Worm (Caenorhabditis elegans): ENCODE results near the gene pro-1.

DNA sequence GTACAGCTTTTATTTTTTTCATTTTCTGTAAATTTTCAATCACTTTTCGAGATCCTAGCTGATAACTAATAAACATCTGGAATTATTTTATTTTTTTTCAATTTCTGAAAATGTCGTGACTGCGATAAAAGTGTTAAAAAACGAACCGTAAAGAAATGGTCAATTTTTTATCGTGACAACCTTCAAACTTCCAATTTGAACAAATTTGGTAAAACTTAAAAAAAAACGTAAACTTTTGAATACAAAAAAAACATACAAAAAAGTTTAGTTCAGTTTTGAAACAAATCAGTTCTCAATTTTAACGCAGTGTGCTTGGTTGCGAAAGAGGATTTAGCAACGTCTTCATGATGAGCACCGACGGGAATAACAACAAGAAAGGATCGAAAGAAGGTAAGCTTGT lies 30.2 kb upstream of the pro-1 start, which contains the start of gene C06A1.3:
- TF ChIP-seq nhr-11 (tag; optimal IDR thresholded peaks at IDR 0.05) = no peak
- TF ChIP-seq C08G9.2 (tag; optimal IDR thresholded peaks at IDR 0.05) = no peak
- TF ChIP-seq ama-1 (optimal IDR thresholded peaks at IDR 0.05) = no peak
- TF ChIP-seq npax-4 (tag; optimal IDR thresholded peaks at IDR 0.05) = no peak
- TF ChIP-seq pqm-1 (tag; optimal IDR thresholded peaks at IDR 0.05) = no peak
- TF ChIP-seq elt-2 (tag; optimal IDR thresholded peaks at IDR 0.05) = no peak
- TF ChIP-seq ceh-14 (tag; optimal IDR thresholded peaks at IDR 0.05) = no peak
- no peak for TF ChIP-seq ceh-9 (tag; optimal IDR thresholded peaks at IDR 0.05)
- no peak for TF ChIP-seq ceh-6 (GFP tag; optimal IDR thresholded peaks at IDR 0.05)
- no peak for TF ChIP-seq hlh-30 (tag; optimal IDR thresholded peaks at IDR 0.05; ENCODE audit: insufficient read depth)
- TF ChIP-seq tbx-2 (tag; optimal IDR thresholded peaks at IDR 0.05) = no peak
